Fruit fly (Drosophila melanogaster): ENCODE data around the gene CG4239.

CG4239 gene

dm6 chrX:16403811-16404420 is 18.8 kb downstream of the CG4239 start (continued):
- no peak for TF ChIP-seq luna (GFP tag; optimal IDR thresholded peaks at IDR 0.05)
- peak; percentile 74 for TF ChIP-seq BtbVII (GFP tag; optimal IDR thresholded peaks at IDR 0.05)
- TF ChIP-seq MTF-1 (GFP tag; optimal IDR thresholded peaks at IDR 0.05; ENCODE audit: borderline replicate concordance), result peak; percentile 47
- no peak for TF ChIP-seq CG10267 (tag; optimal IDR thresholded peaks at IDR 0.05)
- peak; percentile 48 for TF ChIP-seq schlank (tag; optimal IDR thresholded peaks at IDR 0.05)
- peak; percentile 30 for TF ChIP-seq CG8359 (GFP tag; optimal IDR thresholded peaks at IDR 0.05; ENCODE audit: borderline replicate concordance)
- TF ChIP-seq CG16863 (GFP tag; optimal IDR thresholded peaks at IDR 0.05), result peak; percentile 28
- peak; percentile 65; the same call in 1 of the 2 replicates for TF ChIP-seq chm (GFP tag; IDR thresholded peaks at IDR 0.05)
- TF ChIP-seq CG7963 (GFP tag; IDR thresholded peaks at IDR 0.05; ENCODE audit: partially characterized antibody), result no peak
- TF ChIP-seq Aef1 (GFP tag; IDR thresholded peaks at IDR 0.05), result peak; percentile 73
- no peak for TF ChIP-seq CG1603 (tag; optimal IDR thresholded peaks at IDR 0.05)
- TF ChIP-seq CG17385 (GFP tag; optimal IDR thresholded peaks at IDR 0.05), result peak; percentile 68
- TF ChIP-seq Xrp1 (GFP tag; IDR thresholded peaks at IDR 0.05), result peak; percentile 74; the same call in 1 of the 2 replicates
- no peak for TF ChIP-seq Hr39 (optimal IDR thresholded peaks at IDR 0.05)
- no peak for TF ChIP-seq CG16815 (GFP tag; optimal IDR thresholded peaks at IDR 0.05)
- TF ChIP-seq Hr51 (GFP tag; optimal IDR thresholded peaks at IDR 0.05), result peak in 1 of 2 experiments; percentile 90
- no peak for TF ChIP-seq cad (GFP tag; optimal IDR thresholded peaks at IDR 0.05)
- TF ChIP-seq ttk (GFP tag; IDR thresholded peaks at IDR 0.05), result peak; percentile 68
- peak; percentile 60 to 71 for TF ChIP-seq Pdp1 (GFP tag; optimal IDR thresholded peaks at IDR 0.05)
- TF ChIP-seq CG3726 (GFP tag; IDR thresholded peaks at IDR 0.05), result 0 out of 3 replicates have a peak, but pooled peaks have one; percentile 15
- peak; percentile 38 for TF ChIP-seq ftz-f1 (GFP tag; optimal IDR thresholded peaks at IDR 0.05)
- TF ChIP-seq Gsc (GFP tag; IDR thresholded peaks at IDR 0.05), result no peak
- peak; percentile 85 for TF ChIP-seq so (GFP tag; IDR thresholded peaks at IDR 0.05)
- peak; percentile 6 for TF ChIP-seq CG11723 (GFP tag; optimal IDR thresholded peaks at IDR 0.05)
- peak; percentile 58 for TF ChIP-seq bab2 (GFP tag; optimal IDR thresholded peaks at IDR 0.05)
- TF ChIP-seq D (optimal IDR thresholded peaks at IDR 0.05), result no peak
- TF ChIP-seq D (GFP tag; optimal IDR thresholded peaks at IDR 0.05), result peak; percentile 38
- peak; percentile 58 for TF ChIP-seq Deaf1 (tag; optimal IDR thresholded peaks at IDR 0.05)
- TF ChIP-seq Side (GFP tag; optimal IDR thresholded peaks at IDR 0.05), result peak; percentile 43
- no peak for TF ChIP-seq ham (GFP tag; IDR thresholded peaks at IDR 0.05)
- TF ChIP-seq Sox102F (GFP tag; optimal IDR thresholded peaks at IDR 0.05), result peak; percentile 88
- peak; percentile 90 for TF ChIP-seq CG7839 (tag; optimal IDR thresholded peaks at IDR 0.05)
- TF ChIP-seq CG32532 (GFP tag; IDR thresholded peaks at IDR 0.05), result peak; percentile 87
- TF ChIP-seq CG31224 (GFP tag; IDR thresholded peaks at IDR 0.05), result 0 out of 2 replicates have a peak, but pooled peaks have one; percentile 53
- TF ChIP-seq hkb (optimal IDR thresholded peaks at IDR 0.05), result no peak
- peak; percentile 90 for TF ChIP-seq hkb (GFP tag; IDR thresholded peaks at IDR 0.05)
- TF ChIP-seq B-H1 (GFP tag; IDR thresholded peaks at IDR 0.05), result peak; percentile 64; the same call in 2 of the 3 replicates
- TF ChIP-seq pho (GFP tag; optimal IDR thresholded peaks at IDR 0.05), result peak; percentile 61
- TF ChIP-seq CG17186 (GFP tag; optimal IDR thresholded peaks at IDR 0.05), result no peak
- TF ChIP-seq CG4707 (GFP tag; optimal IDR thresholded peaks at IDR 0.05), result peak; percentile 48
- no peak for TF ChIP-seq jigr1 (GFP tag; IDR thresholded peaks at IDR 0.05)
- peak; percentile 65 for TF ChIP-seq CG43689 (GFP tag; IDR thresholded peaks at IDR 0.05)
- peak; percentile 59; the same call in 1 of the 3 replicates for TF ChIP-seq CG2889 (GFP tag; IDR thresholded peaks at IDR 0.05)
- peak; percentile 77 for TF ChIP-seq fd3F (GFP tag; optimal IDR thresholded peaks at IDR 0.05)
- TF ChIP-seq ac (GFP tag; optimal IDR thresholded peaks at IDR 0.05), result no peak
- peak; percentile 72 for TF ChIP-seq nmo (GFP tag; optimal IDR thresholded peaks at IDR 0.05)
- TF ChIP-seq Eip74EF (GFP tag; optimal IDR thresholded peaks at IDR 0.05), result peak in 1 of 2 experiments; percentile 74
- TF ChIP-seq Awh (GFP tag; IDR thresholded peaks at IDR 0.05), result peak; percentile 52
- TF ChIP-seq ara (GFP tag; IDR thresholded peaks at IDR 0.05), result peak; percentile 62
- TF ChIP-seq CG14860 (GFP tag; IDR thresholded peaks at IDR 0.05; ENCODE audit: partially characterized antibody), result no peak

All from whole organism, embryonic.